Fruit fly (Drosophila melanogaster) whole organism, pupa: Measurements from ENCODE around the gene esg.

Experiments
- CG10348 ChIP-seq: fragments of 200-800 bp; sonication (Bioruptor generic); IDR thresholded peaks from 2 replicates; pipeline ENCODE4 v1.3.6; 2022; ENCODE audit warnings: missing biosample characterization, missing genetic modification characterization
- CG13204 ChIP-seq: fragments of 200-800 bp; sonication (Bioruptor generic); optimal IDR thresholded peaks from 2 replicates; lab custom pipeline; 2018; ENCODE audit warnings: missing biosample characterization, mild to moderate bottlenecking, missing genetic modification characterization, moderate library complexity
- CG34367 ChIP-seq: fragments of 200-800 bp; sonication (Bioruptor generic); optimal IDR thresholded peaks from 2 replicates; lab custom pipeline; 2018; ENCODE audit warnings: missing biosample characterization, mild to moderate bottlenecking, missing genetic modification characterization
- CG8159 ChIP-seq: fragments of 200-800 bp; sonication (Bioruptor generic); optimal IDR thresholded peaks from 3 replicates; lab custom pipeline; 2018; ENCODE audit warnings: missing biosample characterization, mild to moderate bottlenecking, missing genetic modification characterization, moderate library complexity
- CG9948 ChIP-seq: fragments of 200-800 bp; sonication (Bioruptor generic); optimal IDR thresholded peaks from 2 replicates; lab custom pipeline; 2018; ENCODE audit warnings: missing biosample characterization, mild to moderate bottlenecking, missing genetic modification characterization, moderate library complexity

dm6 chr2L:15349203-15349602 is 15.5 kb downstream of the esg start:
- TF ChIP-seq CG8159 (tag; lab: Kevin White, UChicago) (peak; percentile 17), CG13204 (GFP tag; lab: Kevin White, UChicago) (no peak), CG10348 (GFP tag; lab: Robert Waterston, UW) (no peak), CG9948 (tag; lab: Kevin White, UChicago) (peak; percentile 17), CG34367 (tag; lab: Kevin White, UChicago) (no peak)
